Worm (Caenorhabditis elegans): ENCODE measurements around the gene B0303.4.

Gene B0303.4

DNA sequence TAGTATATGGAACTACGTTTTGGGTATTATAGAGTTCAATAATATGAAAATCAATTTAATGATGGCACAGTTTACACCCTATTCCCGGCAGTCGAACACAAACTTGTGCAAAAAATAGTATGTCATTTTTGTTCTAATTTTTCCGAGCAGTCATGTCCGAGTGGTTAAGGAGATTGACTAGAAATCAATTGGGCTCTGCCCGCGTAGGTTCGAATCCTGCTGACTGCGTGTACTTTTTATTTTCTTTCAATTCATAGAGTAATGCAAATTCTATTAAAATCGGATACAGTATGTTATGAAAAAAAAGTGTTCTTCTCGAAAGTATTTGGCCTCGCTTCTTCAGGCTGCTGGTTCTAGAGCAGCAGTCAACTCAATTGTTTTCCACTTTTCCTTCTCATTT lies 43.6 kb upstream of the B0303.4 start:
- TF ChIP-seq lin-26 (GFP tag; IDR thresholded peaks at IDR 0.05) (peak; percentile 80), ceh-58 (GFP tag; IDR thresholded peaks at IDR 0.05) (no peak), Y53G8AR.9 (GFP tag; conservative IDR thresholded peaks at IDR 0.05) (0 out of 2 replicates have a peak, but pooled peaks have one; percentile 23), tbp1 (GFP tag; optimal IDR thresholded peaks at IDR 0.05) (peak; percentile 98), pbrm-1 (GFP tag; IDR thresholded peaks at IDR 0.05) (peak; percentile 46; the same call in 1 of the 2 replicates), B0261.1 (tag; optimal IDR thresholded peaks at IDR 0.05) (peak; percentile 83), K11D2.4 (GFP tag; IDR thresholded peaks at IDR 0.05) (no peak), snpc-1.3 (tag; optimal IDR thresholded peaks at IDR 0.05; ENCODE audit: insufficient read depth) (peak; percentile 39), cebp-2 (GFP tag; IDR thresholded peaks at IDR 0.05) (no peak), B0035.1 (tag; optimal IDR thresholded peaks at IDR 0.05) (no peak), let-607 (tag; optimal IDR thresholded peaks at IDR 0.05) (peak in 1 of 2 experiments; percentile 12), F33H1.4 (GFP tag; IDR thresholded peaks at IDR 0.05) (peak; percentile 21; the same call in 1 of the 2 replicates), B0019.2 (GFP tag; conservative IDR thresholded peaks at IDR 0.05) (no peak), ccch-3 (GFP tag; optimal IDR thresholded peaks at IDR 0.05) (no peak), F49E8.2 (tag; optimal IDR thresholded peaks at IDR 0.05; ENCODE audit: insufficient read depth) (peak; percentile 16), F39B2.1 (GFP tag; IDR thresholded peaks at IDR 0.05) (no peak), nhr-80 (tag; optimal IDR thresholded peaks at IDR 0.05) (no peak), F57A8.1 (GFP tag; optimal IDR thresholded peaks at IDR 0.05) (no peak), repo-1 (tag; optimal IDR thresholded peaks at IDR 0.05) (no peak), snpc-3.4 (tag; optimal IDR thresholded peaks at IDR 0.05) (peak; percentile 71), zim-3 (tag; optimal IDR thresholded peaks at IDR 0.05) (peak; percentile 55), nfya-2 (GFP tag; IDR thresholded peaks at IDR 0.05) (no peak), let-526 (GFP tag; IDR thresholded peaks at IDR 0.05) (0 out of 2 replicates have a peak, but pooled peaks have one; percentile 19), pha-4 (tag; optimal IDR thresholded peaks at IDR 0.05) (no peak), mxl-1 (tag; optimal IDR thresholded peaks at IDR 0.05) (no peak), mel-28 (tag; optimal IDR thresholded peaks at IDR 0.05; ENCODE audit: borderline replicate concordance) (no peak), hmg-1.2 (GFP tag; IDR thresholded peaks at IDR 0.05) (peak; percentile 56), attf-3 (GFP tag; conservative IDR thresholded peaks at IDR 0.05) (no peak), zfh-2 (GFP tag; conservative IDR thresholded peaks at IDR 0.05) (no peak), Y53F4B.3 (GFP tag; IDR thresholded peaks at IDR 0.05) (no peak), F23B12.7 (tag; optimal IDR thresholded peaks at IDR 0.05; ENCODE audit: insufficient read depth) (peak; percentile 39), lsl-1 (GFP tag; optimal IDR thresholded peaks at IDR 0.05) (peak; percentile 49), egrh-3 (GFP tag; IDR thresholded peaks at IDR 0.05) (no peak), sdz-38 (tag; optimal IDR thresholded peaks at IDR 0.05) (no peak), madf-8 (GFP tag; conservative IDR thresholded peaks at IDR 0.05) (no peak), ceh-79 (tag; optimal IDR thresholded peaks at IDR 0.05) (no peak), tlf-1 (GFP tag; optimal IDR thresholded peaks at IDR 0.05) (no peak), cebp-1 (GFP tag; IDR thresholded peaks at IDR 0.05) (no peak), cebp-1 (tag; optimal IDR thresholded peaks at IDR 0.05) (no peak), die-1 (tag; optimal IDR thresholded peaks at IDR 0.05) (peak; percentile 80), ekl-4 (GFP tag; IDR thresholded peaks at IDR 0.05) (peak; percentile 54; the same call in 1 of the 2 replicates), C17E4.6 (GFP tag; IDR thresholded peaks at IDR 0.05) (no peak), atf-7 (tag; optimal IDR thresholded peaks at IDR 0.05) (peak; percentile 5), rcor-1 (GFP tag; IDR thresholded peaks at IDR 0.05) (no peak), snpc-4 (GFP tag; optimal IDR thresholded peaks at IDR 0.05) (peak; percentile 61), snpc-4 (tag; optimal IDR thresholded peaks at IDR 0.05) (peak in 2 of 4 experiments; percentile 22 to 54), ztf-22 (GFP tag; optimal IDR thresholded peaks at IDR 0.05) (no peak), ama-1 (optimal IDR thresholded peaks at IDR 0.05) (no peak), ama-1 (GFP tag; optimal IDR thresholded peaks at IDR 0.05) (peak in 1 of 2 experiments; percentile 28)
